Worm (Caenorhabditis elegans) whole organism, L2 larva: ENCODE measurements around the gene C27A2.12.

Source experiments
- C34F6.9 ChIP-seq: fragments of 150-350 bp; optimal IDR thresholded peaks from 2 replicates; lab custom pipeline; 2014; ENCODE audit warnings: missing biosample characterization, missing genetic modification characterization
- F13H6.1 ChIP-seq: sonication (generic microtip); optimal IDR thresholded peaks from 2 replicates; lab custom pipeline; 2016; ENCODE audit warnings: missing genetic modification characterization, missing compliant biosample characterization
- R02D3.7 ChIP-seq: fragments of 150-350 bp; optimal IDR thresholded peaks from 2 replicates; lab custom pipeline; 2014; ENCODE audit warnings: missing biosample characterization, missing genetic modification characterization
- ZK546.5 ChIP-seq: sonication (generic microtip); optimal IDR thresholded peaks from 2 replicates; lab custom pipeline; 2017; ENCODE audit warnings: missing biosample characterization, missing genetic modification characterization
- alr-1 ChIP-seq: fragments of 150-350 bp; optimal IDR thresholded peaks from 2 replicates; lab custom pipeline; 2014; ENCODE audit warnings: missing biosample characterization, missing genetic modification characterization
- aly-2 ChIP-seq: fragments of 150-350 bp; optimal IDR thresholded peaks from 2 replicates; lab custom pipeline; 2014; ENCODE audit warnings: missing biosample characterization, missing genetic modification characterization
- ama-1 ChIP-seq: fragments of 150-350 bp; optimal IDR thresholded peaks from 2 replicates; lab custom pipeline; 2018; ENCODE audit warnings: inconsistent platforms
- ceh-82 ChIP-seq: fragments of 150-350 bp; optimal IDR thresholded peaks from 2 replicates; lab custom pipeline; 2014; ENCODE audit warnings: missing biosample characterization, missing genetic modification characterization
- crh-2 ChIP-seq: sonication (generic microtip); optimal IDR thresholded peaks from 2 replicates; lab custom pipeline; 2017; ENCODE audit warnings: missing biosample characterization, missing genetic modification characterization
- dmd-4 ChIP-seq: sonication (generic microtip); optimal IDR thresholded peaks from 2 replicates; lab custom pipeline; 2017; ENCODE audit warnings: missing biosample characterization, missing genetic modification characterization
- egl-27 ChIP-seq: sonication (generic microtip); optimal IDR thresholded peaks from 3 replicates; lab custom pipeline; 2017; ENCODE audit warnings: missing biosample characterization, missing genetic modification reagents, missing genetic modification characterization
- elt-3 ChIP-seq: sonication (generic microtip); optimal IDR thresholded peaks from 2 replicates; lab custom pipeline; 2017; ENCODE audit warnings: missing biosample characterization, missing genetic modification characterization
- fos-1 ChIP-seq: fragments of 150-350 bp; optimal IDR thresholded peaks from 2 replicates; lab custom pipeline; 2014; ENCODE audit warnings: missing biosample characterization, missing genetic modification characterization
- gmeb-1 ChIP-seq: fragments of 150-350 bp; optimal IDR thresholded peaks from 2 replicates; lab custom pipeline; 2014; ENCODE audit warnings: missing biosample characterization, missing genetic modification characterization
- lin-13 ChIP-seq: fragments of 150-350 bp; optimal IDR thresholded peaks from 2 replicates; lab custom pipeline; 2014; ENCODE audit warnings: missing biosample characterization, missing genetic modification reagents, missing genetic modification characterization
- lin-39 ChIP-seq: fragments of 150-350 bp; optimal IDR thresholded peaks from 2 replicates; lab custom pipeline; 2014; ENCODE audit warnings: missing biosample characterization, missing genetic modification reagents, missing genetic modification characterization
- lsy-2 ChIP-seq, 2 experiments: fragments of 150-350 bp in 1 of 2; sonication (generic microtip) in 1 of 2; optimal IDR thresholded peaks; 2 replicates each; lab custom pipeline; 2014 to 2017; ENCODE audit warnings: missing biosample characterization in 2 of 2, missing genetic modification characterization in 2 of 2
- mab-5 ChIP-seq: fragments of 150-350 bp; optimal IDR thresholded peaks from 2 replicates; lab custom pipeline; 2014; ENCODE audit warnings: missing biosample characterization, missing genetic modification characterization
- mbf-1 ChIP-seq: sonication (generic microtip); optimal IDR thresholded peaks from 2 replicates; lab custom pipeline; 2017; ENCODE audit warnings: missing biosample characterization, missing genetic modification characterization
- mdl-1 ChIP-seq, 2 experiments: fragments of 150-350 bp in 1 of 2; sonication (generic microtip) in 1 of 2; optimal IDR thresholded peaks; 2 replicates each; lab custom pipeline; 2017; ENCODE audit warnings: missing biosample characterization in 2 of 2, missing genetic modification characterization in 2 of 2
- nhr-10 ChIP-seq: sonication (generic microtip); optimal IDR thresholded peaks from 2 replicates; lab custom pipeline; 2017; ENCODE audit warnings: missing biosample characterization, missing genetic modification characterization
- nhr-11 ChIP-seq: fragments of 150-350 bp; optimal IDR thresholded peaks from 2 replicates; lab custom pipeline; 2014; ENCODE audit warnings: missing biosample characterization, missing genetic modification characterization
- nhr-129 ChIP-seq: fragments of 150-350 bp; optimal IDR thresholded peaks from 2 replicates; lab custom pipeline; 2014; ENCODE audit warnings: missing biosample characterization, missing genetic modification characterization
- nhr-21 ChIP-seq: fragments of 150-350 bp; optimal IDR thresholded peaks from 2 replicates; lab custom pipeline; 2014; ENCODE audit warnings: missing biosample characterization, missing genetic modification characterization
- nhr-23 ChIP-seq: fragments of 150-350 bp; optimal IDR thresholded peaks from 2 replicates; lab custom pipeline; 2014; ENCODE audit warnings: missing biosample characterization, missing genetic modification reagents, missing genetic modification characterization
- nhr-25 ChIP-seq: fragments of 150-350 bp; sonication (generic microtip); optimal IDR thresholded peaks from 3 replicates; lab custom pipeline; 2014; ENCODE audit warnings: missing biosample characterization, missing genetic modification characterization
- nhr-6 ChIP-seq: fragments of 150-350 bp; optimal IDR thresholded peaks from 2 replicates; lab custom pipeline; 2014; ENCODE audit warnings: missing biosample characterization, missing genetic modification characterization
- nhr-77 ChIP-seq: fragments of 150-350 bp; optimal IDR thresholded peaks from 2 replicates; lab custom pipeline; 2014; ENCODE audit warnings: missing biosample characterization, missing genetic modification characterization
- sem-4 ChIP-seq: fragments of 150-350 bp; optimal IDR thresholded peaks from 2 replicates; lab custom pipeline; 2014; ENCODE audit warnings: missing biosample characterization, missing genetic modification reagents, missing genetic modification characterization
- skn-1 ChIP-seq: sonication (generic microtip); optimal IDR thresholded peaks from 2 replicates; lab custom pipeline; 2017; ENCODE audit warnings: missing biosample characterization, missing genetic modification characterization
- sma-3 ChIP-seq: sonication (generic microtip); optimal IDR thresholded peaks from 2 replicates; lab custom pipeline; 2016; ENCODE audit warnings: missing genetic modification reagents, missing genetic modification characterization, missing compliant biosample characterization
- sma-9 ChIP-seq, 2 experiments: fragments of 150-350 bp in 1 of 2; sonication (generic microtip) in 1 of 2; optimal IDR thresholded peaks; 2 replicates each; lab custom pipeline; 2014 to 2016; ENCODE audit warnings: missing genetic modification characterization in 2 of 2, mild to moderate bottlenecking in 1 of 2, missing biosample characterization in 1 of 2, missing compliant biosample characterization in 1 of 2, missing genetic modification reagents in 1 of 2, moderate library complexity in 1 of 2
- snpc-4 ChIP-seq: fragments of 150-350 bp; optimal IDR thresholded peaks from 2 replicates; lab custom pipeline; 2014; ENCODE audit warnings: missing biosample characterization, missing genetic modification characterization
- unc-39 ChIP-seq: fragments of 150-350 bp; optimal IDR thresholded peaks from 2 replicates; lab custom pipeline; 2014; ENCODE audit warnings: missing biosample characterization, missing genetic modification characterization
- unc-55 ChIP-seq: fragments of 150-350 bp; sonication (generic microtip); optimal IDR thresholded peaks from 3 replicates; lab custom pipeline; 2014; ENCODE audit warnings: missing biosample characterization, missing genetic modification reagents, missing genetic modification characterization
- unc-62 ChIP-seq: fragments of 150-350 bp; optimal IDR thresholded peaks from 2 replicates; lab custom pipeline; 2014; ENCODE audit warnings: missing biosample characterization, missing genetic modification reagents, missing genetic modification characterization
- zag-1 ChIP-seq: fragments of 150-350 bp; optimal IDR thresholded peaks from 2 replicates; lab custom pipeline; 2014; ENCODE audit warnings: missing biosample characterization, missing genetic modification characterization
- ztf-1 ChIP-seq: fragments of 200-800 bp; sonication (Bioruptor generic); conservative IDR thresholded peaks from 2 replicates; pipeline ENCODE4 v1.3.6; 2022; ENCODE audit warnings: missing genetic modification characterization, missing compliant biosample characterization
- ztf-11 ChIP-seq: sonication (generic microtip); optimal IDR thresholded peaks from 2 replicates; lab custom pipeline; 2017; ENCODE audit warnings: missing biosample characterization, missing genetic modification characterization
- ztf-4 ChIP-seq: fragments of 150-350 bp; optimal IDR thresholded peaks from 2 replicates; lab custom pipeline; 2014; ENCODE audit warnings: missing biosample characterization, missing genetic modification characterization

Gene C27A2.12

ce11 chrII:5101701-5102100 lies 43.8 kb upstream of the C27A2.12 start, which contains the start of the genes idpb-3 and idpb-1:
idpb-3 (minus strand) TSS chrII:5101801.
idpb-1 (plus strand) TSS chrII:5101984.
- no peak for TF ChIP-seq ztf-1
- TF ChIP-seq sma-9 (GFP tag; optimal IDR thresholded peaks at IDR 0.05; lab: Kevin White, UChicago): no peak
- TF ChIP-seq sma-9 (tag; optimal IDR thresholded peaks at IDR 0.05; lab: Kevin White, UChicago): no peak
- TF ChIP-seq sem-4 (tag; lab: Kevin White, UChicago): no peak
- no peak for TF ChIP-seq ceh-82
- no peak for TF ChIP-seq nhr-21 (tag; lab: Kevin White, UChicago)
- TF ChIP-seq alr-1 (tag; lab: Kevin White, UChicago): no peak
- TF ChIP-seq aly-2: no peak
- no peak for TF ChIP-seq nhr-23 (tag; lab: Kevin White, UChicago)
- no peak for TF ChIP-seq ZK546.5 (tag; lab: Kevin White, UChicago)
- TF ChIP-seq lin-39: no peak
- TF ChIP-seq elt-3 (tag; lab: Kevin White, UChicago): no peak
- no peak for TF ChIP-seq nhr-25 (tag; lab: Kevin White, UChicago)
- TF ChIP-seq nhr-11 (tag; lab: Kevin White, UChicago): no peak
- TF ChIP-seq unc-62 (GFP tag; lab: Kevin White, UChicago): no peak
- no peak for TF ChIP-seq mdl-1 (tag; optimal IDR thresholded peaks at IDR 0.05; lab: Kevin White, UChicago)
- TF ChIP-seq, all 48 proteins: peak for 0

- no peak for TF ChIP-seq nhr-23 (tag; lab: Kevin White, UChicago)
Observed at ce11 chrII:5099649-5100048, 41.7 kb upstream of the C27A2.12 start, which contains the start of gene C04G6.6. C04G6.6 (minus strand) TSS chrII:5099749.

ce11 chrII:5099034-5099433 lies 41.1 kb upstream of the C27A2.12 start:
- no peak for TF ChIP-seq sma-9 (GFP tag; optimal IDR thresholded peaks at IDR 0.05; lab: Kevin White, UChicago)
- TF ChIP-seq sma-9 (tag; optimal IDR thresholded peaks at IDR 0.05; lab: Kevin White, UChicago): no peak
- no peak for TF ChIP-seq skn-1 (tag; lab: Kevin White, UChicago)
- TF ChIP-seq crh-2 (tag; lab: Kevin White, UChicago): no peak
- no peak for TF ChIP-seq nhr-10 (tag; lab: Kevin White, UChicago)
- TF ChIP-seq nhr-6 (tag; lab: Kevin White, UChicago): no peak
- TF ChIP-seq, all 48 proteins: peak for 0

- no peak for TF ChIP-seq nhr-21 (tag; lab: Kevin White, UChicago)
Observed at ce11 chrII:5093945-5094344, 36.0 kb upstream of the C27A2.12 start, which contains the start of gene C04G6.13. C04G6.13 (plus strand) TSS chrII:5094245.

ce11 chrII:5092362-5093281 lies 34.7 kb upstream of the C27A2.12 start, which contains the start of gene C04G6.2:
C04G6.2 (plus strand) TSS chrII:5093231.
- TF ChIP-seq R02D3.7 (tag; lab: Kevin White, UChicago) (no peak), egl-27 (tag; lab: Kevin White, UChicago) (peak; percentile 22), mbf-1 (tag; lab: Kevin White, UChicago) (no peak), ama-1 (lab: Kevin White, UChicago) (peak; percentile 37), gmeb-1 (tag; lab: Kevin White, UChicago) (peak; percentile 36), snpc-4 (tag; lab: Kevin White, UChicago) (peak; percentile 5), dmd-4 (tag; lab: Kevin White, UChicago) (no peak), unc-55 (GFP tag; lab: Kevin White, UChicago) (peak; percentile 51), ztf-4 (tag; lab: Kevin White, UChicago) (peak; percentile 11), fos-1 (tag; lab: Kevin White, UChicago) (peak; percentile 19), ztf-11 (tag; lab: Kevin White, UChicago) (no peak), unc-39 (no peak), lsy-2 (tag; optimal IDR thresholded peaks at IDR 0.05; lab: Kevin White, UChicago) (peak in 1 of 2 experiments; percentile 71), nhr-6 (tag; lab: Kevin White, UChicago) (peak; percentile 18), sma-3 (GFP tag; lab: Kevin White, UChicago) (peak; percentile 32), C34F6.9 (tag; lab: Kevin White, UChicago) (peak; percentile 75), nhr-10 (tag; lab: Kevin White, UChicago) (no peak), ceh-82 (no peak), skn-1 (tag; lab: Kevin White, UChicago) (no peak), crh-2 (tag; lab: Kevin White, UChicago) (peak; percentile 62), aly-2 (no peak), lin-13 (GFP tag; lab: Kevin White, UChicago) (peak; percentile 31), F13H6.1 (peak; percentile 84), nhr-129 (tag; lab: Kevin White, UChicago) (peak; percentile 55), elt-3 (tag; lab: Kevin White, UChicago) (no peak), mab-5 (tag; lab: Kevin White, UChicago) (no peak), zag-1 (tag; lab: Kevin White, UChicago) (no peak), sma-9 (GFP tag; optimal IDR thresholded peaks at IDR 0.05; lab: Kevin White, UChicago) (peak; percentile 69), sma-9 (tag; optimal IDR thresholded peaks at IDR 0.05; lab: Kevin White, UChicago) (no peak), nhr-77 (no peak), mdl-1 (tag; optimal IDR thresholded peaks at IDR 0.05; lab: Kevin White, UChicago) (peak in 1 of 2 experiments; percentile 36)
